Fruit fly (Drosophila melanogaster) whole organism, prepupa: ENCODE data around the gene CG6791.

Experiments used
- Blimp-1 ChIP-seq: fragments of 200-800 bp; sonication (Bioruptor generic); optimal IDR thresholded peaks from 3 replicates; lab custom pipeline; 2017; ENCODE audit warnings: missing biosample characterization, missing genetic modification characterization, mild to moderate bottlenecking, moderate library complexity, missing genetic modification reagents
- CG11294 ChIP-seq: fragments of 200-800 bp; sonication (Bioruptor generic); IDR thresholded peaks from 2 replicates; pipeline ENCODE4 v1.3.6; 2022; ENCODE audit warnings: missing biosample characterization, missing genetic modification characterization
- CG11762 ChIP-seq: fragments of 200-800 bp; sonication (Bioruptor generic); optimal IDR thresholded peaks from 3 replicates; lab custom pipeline; 2016; ENCODE audit warnings: missing biosample characterization, missing genetic modification characterization; ENCODE audit not compliant: insufficient read depth
- CG11902 ChIP-seq: fragments of 200-800 bp; sonication (Bioruptor generic); optimal IDR thresholded peaks from 3 replicates; lab custom pipeline; 2016; ENCODE audit warnings: missing biosample characterization, missing genetic modification characterization
- CG16779 ChIP-seq: fragments of 200-800 bp; sonication (Bioruptor generic); optimal IDR thresholded peaks from 3 replicates; lab custom pipeline; 2017; ENCODE audit warnings: missing biosample characterization, mild to moderate bottlenecking, missing genetic modification characterization
- CG3032 ChIP-seq: fragments of 200-800 bp; optimal IDR thresholded peaks from 2 replicates; lab custom pipeline; 2019; ENCODE audit warnings: missing biosample characterization, mild to moderate bottlenecking, missing genetic modification characterization, moderate library complexity
- CG32006 ChIP-seq: fragments of 200-800 bp; sonication (Bioruptor generic); optimal IDR thresholded peaks from 3 replicates; lab custom pipeline; 2017; ENCODE audit warnings: missing biosample characterization, mild to moderate bottlenecking, missing genetic modification characterization
- CG34406 ChIP-seq: fragments of 200-800 bp; sonication (Bioruptor generic); optimal IDR thresholded peaks from 3 replicates; lab custom pipeline; 2016; ENCODE audit warnings: missing biosample characterization, missing genetic modification characterization
- CG3919 ChIP-seq: fragments of 200-800 bp; sonication (Bioruptor generic); optimal IDR thresholded peaks from 3 replicates; lab custom pipeline; 2016; ENCODE audit warnings: missing biosample characterization, missing genetic modification characterization
- CG4318 ChIP-seq: fragments of 200-800 bp; sonication (Bioruptor generic); optimal IDR thresholded peaks from 3 replicates; lab custom pipeline; 2017; ENCODE audit warnings: missing biosample characterization, mild to moderate bottlenecking, missing genetic modification characterization
- CG6276 ChIP-seq: fragments of 200-800 bp; sonication (Bioruptor generic); optimal IDR thresholded peaks from 2 replicates; lab custom pipeline; 2017; ENCODE audit warnings: missing biosample characterization, mild to moderate bottlenecking, missing genetic modification characterization
- CG6854 ChIP-seq: fragments of 200-800 bp; sonication (Bioruptor generic); optimal IDR thresholded peaks from 2 replicates; lab custom pipeline; 2017; ENCODE audit warnings: missing biosample characterization, mild to moderate bottlenecking, missing genetic modification characterization
- CG8319 ChIP-seq: fragments of 200-800 bp; sonication (Bioruptor generic); optimal IDR thresholded peaks from 3 replicates; lab custom pipeline; 2016; ENCODE audit warnings: missing biosample characterization, missing genetic modification characterization
- CG8632 ChIP-seq: fragments of 200-800 bp; sonication (Bioruptor generic); optimal IDR thresholded peaks from 3 replicates; lab custom pipeline; 2016; ENCODE audit warnings: missing biosample characterization, missing genetic modification characterization
- Eip75B ChIP-seq: fragments of 200-800 bp; sonication (Bioruptor generic); optimal IDR thresholded peaks from 3 replicates; lab custom pipeline; 2016; ENCODE audit warnings: missing biosample characterization, missing genetic modification characterization
- Eip78C ChIP-seq: fragments of 200-800 bp; sonication (Bioruptor generic); peaks from one replicate; lab custom pipeline; 2016; ENCODE audit warnings: missing biosample characterization, missing genetic modification characterization
- Eip93F ChIP-seq: fragments of 200-800 bp; sonication (Bioruptor generic); optimal IDR thresholded peaks from 2 replicates; lab custom pipeline; 2016; ENCODE audit warnings: missing biosample characterization, mild to moderate bottlenecking, missing genetic modification characterization
- Ets21C ChIP-seq: fragments of 200-800 bp; sonication (Bioruptor generic); optimal IDR thresholded peaks from 3 replicates; lab custom pipeline; 2016; ENCODE audit warnings: missing biosample characterization, missing genetic modification characterization
- Ets96B ChIP-seq: fragments of 200-800 bp; optimal IDR thresholded peaks from 2 replicates; lab custom pipeline; 2019; ENCODE audit warnings: missing biosample characterization, mild to moderate bottlenecking, missing genetic modification characterization, moderate library complexity
- Gug ChIP-seq: fragments of 200-800 bp; sonication (Bioruptor generic); IDR thresholded peaks from 2 replicates; pipeline ENCODE4 v1.3.6; 2022; ENCODE audit warnings: missing biosample characterization, missing genetic modification characterization
- Hr38 ChIP-seq: sonication (Bioruptor generic); optimal IDR thresholded peaks from 2 replicates; lab custom pipeline; 2016; ENCODE audit warnings: missing biosample characterization, missing genetic modification characterization
- Hr39 ChIP-seq: fragments of 200-800 bp; sonication (Bioruptor generic); optimal IDR thresholded peaks from 2 replicates; lab custom pipeline; 2016; ENCODE audit warnings: missing biosample characterization, missing genetic modification characterization
- Hr4 ChIP-seq: fragments of 200-800 bp; sonication (Bioruptor generic); optimal IDR thresholded peaks from 3 replicates; lab custom pipeline; 2016; ENCODE audit warnings: missing biosample characterization, missing genetic modification characterization
- Lpt ChIP-seq: fragments of 200-800 bp; sonication (Bioruptor generic); optimal IDR thresholded peaks from 3 replicates; lab custom pipeline; 2016; ENCODE audit warnings: missing biosample characterization, missing genetic modification characterization
- OdsH ChIP-seq: fragments of 200-800 bp; sonication (Bioruptor generic); optimal IDR thresholded peaks from 3 replicates; lab custom pipeline; 2016; ENCODE audit warnings: missing biosample characterization, missing genetic modification characterization
- Smox ChIP-seq: fragments of 200-800 bp; sonication (Bioruptor generic); optimal IDR thresholded peaks from 3 replicates; lab custom pipeline; 2016; ENCODE audit warnings: missing biosample characterization, missing genetic modification characterization
- Sox102F ChIP-seq: fragments of 200-800 bp; sonication (Bioruptor generic); optimal IDR thresholded peaks from 2 replicates; lab custom pipeline; 2016; ENCODE audit warnings: missing biosample characterization, mild to moderate bottlenecking, missing genetic modification characterization
- Sox14 ChIP-seq: fragments of 200-800 bp; sonication (Bioruptor generic); optimal IDR thresholded peaks from 3 replicates; lab custom pipeline; 2016; ENCODE audit warnings: missing biosample characterization, missing genetic modification characterization
- achi ChIP-seq: fragments of 200-800 bp; sonication (Bioruptor generic); optimal IDR thresholded peaks from 3 replicates; lab custom pipeline; 2016; ENCODE audit warnings: missing biosample characterization, missing genetic modification characterization
- acj6 ChIP-seq: fragments of 200-800 bp; sonication (Bioruptor generic); optimal IDR thresholded peaks from 3 replicates; lab custom pipeline; 2016; ENCODE audit warnings: missing biosample characterization, missing genetic modification characterization
- cyc ChIP-seq: fragments of 200-800 bp; sonication (Bioruptor generic); optimal IDR thresholded peaks from 3 replicates; lab custom pipeline; 2016; ENCODE audit warnings: missing biosample characterization, missing genetic modification characterization
- dac ChIP-seq: fragments of 200-800 bp; sonication (Bioruptor generic); optimal IDR thresholded peaks from 2 replicates; lab custom pipeline; 2017; ENCODE audit warnings: missing biosample characterization, mild to moderate bottlenecking, missing genetic modification characterization
- eg ChIP-seq: fragments of 200-800 bp; sonication (Bioruptor generic); IDR thresholded peaks from 3 replicates; pipeline ENCODE4 v1.3.6; 2022; ENCODE audit warnings: missing biosample characterization, missing genetic modification characterization
- esn ChIP-seq: fragments of 200-800 bp; sonication (Bioruptor generic); optimal IDR thresholded peaks from 2 replicates; lab custom pipeline; 2016; ENCODE audit warnings: missing biosample characterization, mild to moderate bottlenecking, missing genetic modification characterization, moderate library complexity
- fd85E ChIP-seq: fragments of 200-800 bp; sonication (Bioruptor generic); optimal IDR thresholded peaks from 3 replicates; lab custom pipeline; 2016; ENCODE audit warnings: missing biosample characterization, missing genetic modification characterization
- fkh ChIP-seq: fragments of 200-800 bp; sonication (Bioruptor generic); optimal IDR thresholded peaks from 3 replicates; lab custom pipeline; 2017; ENCODE audit warnings: missing biosample characterization, mild to moderate bottlenecking, missing genetic modification characterization, moderate library complexity
- lz ChIP-seq: fragments of 200-800 bp; sonication (Bioruptor generic); optimal IDR thresholded peaks from 3 replicates; lab custom pipeline; 2016; ENCODE audit warnings: missing biosample characterization, missing genetic modification characterization
- net ChIP-seq: fragments of 200-800 bp; sonication (Bioruptor generic); optimal IDR thresholded peaks from 3 replicates; lab custom pipeline; 2016; ENCODE audit warnings: missing biosample characterization, missing genetic modification characterization
- pdm3 ChIP-seq: fragments of 200-800 bp; sonication (Bioruptor generic); optimal IDR thresholded peaks from 3 replicates; lab custom pipeline; 2016; ENCODE audit warnings: missing biosample characterization, missing genetic modification characterization
- salr ChIP-seq, 2 experiments: fragments of 200-800 bp; sonication (Bioruptor generic); optimal IDR thresholded peaks; 3 replicates each; lab custom pipeline; 2016 to 2018; ENCODE audit warnings: missing biosample characterization in 2 of 2, missing genetic modification characterization in 2 of 2, mild to moderate bottlenecking in 1 of 2
- ss ChIP-seq, 2 experiments: fragments of 200-800 bp; sonication (Bioruptor generic); optimal IDR thresholded peaks; 2 replicates in 1 of 2; 3 replicates in 1 of 2; lab custom pipeline; 2017 to 2018; ENCODE audit warnings: mild to moderate bottlenecking in 2 of 2, missing biosample characterization in 2 of 2, missing genetic modification characterization in 2 of 2, moderate library complexity in 1 of 2
- svp ChIP-seq: fragments of 200-800 bp; sonication (Bioruptor generic); peaks from one replicate; lab custom pipeline; 2016; ENCODE audit warnings: missing biosample characterization, missing genetic modification characterization
- topi ChIP-seq: fragments of 200-800 bp; sonication (Bioruptor generic); optimal IDR thresholded peaks from 3 replicates; lab custom pipeline; 2016; ENCODE audit warnings: missing biosample characterization, missing genetic modification characterization
- vri ChIP-seq: fragments of 200-800 bp; sonication (Bioruptor generic); optimal IDR thresholded peaks from 3 replicates; lab custom pipeline; 2016; ENCODE audit warnings: missing biosample characterization, mild to moderate bottlenecking, missing genetic modification characterization

CG6791 gene

dm6 chr3R:11562326-11563109 is 27.4 kb downstream of the CG6791 start (continued):
- peak; percentile 74 for TF ChIP-seq dac (GFP tag; lab: Kevin White, UChicago)
- TF ChIP-seq Hr4, result peak; percentile 92
- TF ChIP-seq OdsH (GFP tag; lab: Kevin White, UChicago), result peak; percentile 94
- peak; percentile 95 for TF ChIP-seq Smox
- TF ChIP-seq svp, result peak; percentile 99
- TF ChIP-seq eg (GFP tag; lab: Robert Waterston, UW), result peak; percentile 97
- peak; percentile 98 for TF ChIP-seq Eip75B (GFP tag; lab: Kevin White, UChicago)
- TF ChIP-seq Lpt (GFP tag; lab: Kevin White, UChicago), result peak; percentile 95
- peak; percentile 95 for TF ChIP-seq lz
- peak; percentile 95 for TF ChIP-seq CG8319
- TF ChIP-seq, all 60 proteins: peak for 59

- TF ChIP-seq CG16779 (tag; lab: Kevin White, UChicago) (no peak), OdsH (GFP tag; lab: Kevin White, UChicago) (no peak), ss (GFP tag; optimal IDR thresholded peaks at IDR 0.05; lab: Kevin White, UChicago) (no peak), pdm3 (GFP tag; lab: Kevin White, UChicago) (no peak), fkh (GFP tag; lab: Kevin White, UChicago) (no peak), cyc (GFP tag; lab: Kevin White, UChicago) (no peak), dac (GFP tag; lab: Kevin White, UChicago) (no peak)
Measured at dm6 chr3R:11561648-11562047, 28.3 kb downstream of the CG6791 start.

DNA sequence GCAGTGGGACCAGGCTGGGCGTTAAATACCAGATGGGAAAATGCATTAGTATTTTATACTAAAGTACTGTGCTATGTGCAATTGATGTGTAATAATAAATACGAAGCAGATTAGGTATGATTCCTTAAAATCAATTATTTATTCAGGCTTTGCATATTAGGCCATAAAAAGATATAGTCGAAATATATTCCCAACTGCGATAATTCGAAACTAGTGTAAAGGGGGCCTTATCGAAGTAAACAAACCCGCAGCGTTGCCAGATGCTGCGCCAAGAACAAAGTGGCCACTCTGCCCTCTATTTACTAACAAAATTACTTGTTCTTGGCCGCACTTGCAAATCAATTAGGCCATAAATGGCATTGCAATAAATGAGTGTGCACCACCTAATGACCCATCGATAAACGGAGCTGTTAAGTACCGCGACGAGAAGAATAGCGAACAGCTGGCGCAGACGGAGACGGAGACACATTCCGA is 32.4 kb downstream of the CG6791 start, which contains the start of gene CG10898:
TSS of gene CG10898 (plus strand) at position 285 of the 474 bp plus-strand sequence.
- TF ChIP-seq OdsH (GFP tag; lab: Kevin White, UChicago) (peak; percentile 73), CG34406 (GFP tag; lab: Kevin White, UChicago) (peak; percentile 58), lz (peak; percentile 82), Hr38 (GFP tag; lab: Kevin White, UChicago) (peak; percentile 42), Eip93F (no peak), CG16779 (tag; lab: Kevin White, UChicago) (no peak), CG11294 (GFP tag; lab: Robert Waterston, UW) (peak; percentile 78), topi (GFP tag; lab: Kevin White, UChicago) (peak; percentile 76), vri (GFP tag; lab: Kevin White, UChicago) (peak; percentile 31), cyc (GFP tag; lab: Kevin White, UChicago) (peak; percentile 84), Eip78C (peak; percentile 90), CG3032 (tag; lab: Kevin White, UChicago) (peak; percentile 79), net (GFP tag; lab: Kevin White, UChicago) (peak; percentile 61), CG6854 (no peak), Ets96B (tag; lab: Kevin White, UChicago) (peak; percentile 69), CG6276 (peak; percentile 8), acj6 (GFP tag; lab: Kevin White, UChicago) (peak; percentile 76), Blimp-1 (GFP tag; lab: Kevin White, UChicago) (peak; percentile 22), eg (GFP tag; lab: Robert Waterston, UW) (peak; percentile 90), CG32006 (GFP tag; lab: Kevin White, UChicago) (peak; percentile 72), fkh (GFP tag; lab: Kevin White, UChicago) (peak; percentile 99), Hr39 (GFP tag; lab: Kevin White, UChicago) (peak; percentile 86), CG3919 (GFP tag; lab: Kevin White, UChicago) (peak; percentile 77), Sox14 (GFP tag; lab: Kevin White, UChicago) (peak; percentile 82), CG8632 (GFP tag; lab: Kevin White, UChicago) (peak; percentile 51), esn (GFP tag; lab: Kevin White, UChicago) (peak; percentile 80), Eip75B (GFP tag; lab: Kevin White, UChicago) (peak; percentile 74), Ets21C (GFP tag; lab: Kevin White, UChicago) (peak; percentile 79), CG11762 (GFP tag; lab: Kevin White, UChicago) (peak; percentile 54), dac (GFP tag; lab: Kevin White, UChicago) (peak; percentile 52), Lpt (GFP tag; lab: Kevin White, UChicago) (peak; percentile 59), CG11902 (GFP tag; lab: Kevin White, UChicago) (peak; percentile 68), Gug (peak; percentile 72), Sox102F (GFP tag; lab: Kevin White, UChicago) (peak; percentile 59), salr (GFP tag; optimal IDR thresholded peaks at IDR 0.05; lab: Kevin White, UChicago) (peak; percentile 39 to 47), CG4318 (GFP tag; lab: Kevin White, UChicago) (peak; percentile 46), CG8319 (peak; percentile 70), fd85E (GFP tag; lab: Kevin White, UChicago) (no peak), achi (peak; percentile 70), pdm3 (GFP tag; lab: Kevin White, UChicago) (peak; percentile 86), svp (peak; percentile 86)
